Worm (Caenorhabditis elegans) whole organism, L1 larva: ENCODE results near the gene rpl-23.

Experiments
- C16A3.4 ChIP-seq: fragments of 150-350 bp; optimal IDR thresholded peaks from 2 replicates; lab custom pipeline; 2014; ENCODE audit warnings: missing biosample characterization, missing genetic modification characterization
- Y116A8C.19 ChIP-seq: sonication (generic microtip); optimal IDR thresholded peaks from 2 replicates; lab custom pipeline; 2016; ENCODE audit warnings: missing compliant biosample characterization, missing genetic modification characterization, borderline replicate concordance
- aha-1 ChIP-seq: fragments of 150-350 bp; optimal IDR thresholded peaks from 2 replicates; lab custom pipeline; 2014; ENCODE audit warnings: missing biosample characterization, missing genetic modification characterization
- alr-1 ChIP-seq: fragments of 200-800 bp; sonication (Bioruptor generic); optimal IDR thresholded peaks from 2 replicates; lab custom pipeline; 2018; ENCODE audit warnings: borderline replicate concordance, mild to moderate bottlenecking, missing genetic modification characterization, missing compliant biosample characterization
- aly-2 ChIP-seq: fragments of 150-350 bp; optimal IDR thresholded peaks from 2 replicates; lab custom pipeline; 2014; ENCODE audit warnings: missing biosample characterization, missing genetic modification characterization
- blmp-1 ChIP-seq: fragments of 150-350 bp; optimal IDR thresholded peaks from 2 replicates; lab custom pipeline; 2014; ENCODE audit warnings: missing biosample characterization, missing genetic modification characterization
- ceh-8 ChIP-seq: fragments of 200-800 bp; sonication (Bioruptor generic); optimal IDR thresholded peaks from 2 replicates; lab custom pipeline; 2018; ENCODE audit warnings: mild to moderate bottlenecking, missing genetic modification characterization, moderate library complexity, missing compliant biosample characterization
- ceh-82 ChIP-seq, 3 experiments: fragments of 150-350 bp in 1 of 3; sonication (generic microtip) in 2 of 3; optimal IDR thresholded peaks; 2 replicates each; lab custom pipeline; 2014 to 2017; ENCODE audit warnings: missing biosample characterization in 3 of 3, missing genetic modification characterization in 3 of 3
- ceh-88 ChIP-seq: fragments of 200-800 bp; sonication (Bioruptor generic); IDR thresholded peaks from 2 replicates; pipeline ENCODE4 v1.3.6; 2022; ENCODE audit warnings: missing genetic modification characterization, missing compliant biosample characterization
- ceh-90 ChIP-seq: sonication (generic microtip); optimal IDR thresholded peaks from 2 replicates; lab custom pipeline; 2016; ENCODE audit warnings: missing genetic modification characterization, missing compliant biosample characterization
- dpl-1 ChIP-seq, 3 experiments: fragments of 150-350 bp in 2 of 3; sonication (generic microtip) in 1 of 3; optimal IDR thresholded peaks; 2 replicates each; lab custom pipeline; 2014 to 2017; ENCODE audit warnings: missing biosample characterization in 3 of 3, missing genetic modification characterization in 3 of 3, missing genetic modification reagents in 3 of 3
- dsc-1 ChIP-seq: sonication (generic microtip); optimal IDR thresholded peaks from 2 replicates; lab custom pipeline; 2016; ENCODE audit warnings: mild to moderate bottlenecking, missing genetic modification characterization, missing compliant biosample characterization
- efl-1 ChIP-seq, 4 experiments: fragments of 150-350 bp; optimal IDR thresholded peaks in 3 of 4; peaks in 1 of 4; 1 replicate in 1 of 4; 2 replicates in 3 of 4; lab custom pipeline; 2014; ENCODE audit warnings: missing biosample characterization in 2 of 4, missing genetic modification characterization in 2 of 4, missing genetic modification reagents in 2 of 4
- efl-3 ChIP-seq: fragments of 200-800 bp; sonication (Bioruptor generic); optimal IDR thresholded peaks from 2 replicates; lab custom pipeline; 2018; ENCODE audit warnings: mild to moderate bottlenecking, missing genetic modification characterization, missing compliant biosample characterization
- egl-13 ChIP-seq: sonication (generic microtip); optimal IDR thresholded peaks from 2 replicates; lab custom pipeline; 2016; ENCODE audit warnings: missing genotype, missing genetic modification reagents, missing genetic modification characterization, missing compliant biosample characterization
- elt-3 ChIP-seq, 6 experiments: fragments of 150-350 bp in 1 of 6; sonication (generic microtip); optimal IDR thresholded peaks; 2 replicates each; lab custom pipeline; 2017 to 2018; ENCODE audit warnings: missing biosample characterization in 6 of 6, missing genetic modification characterization in 6 of 6, inconsistent platforms in 1 of 6
- ets-5 ChIP-seq: fragments of 200-800 bp; sonication (Bioruptor generic); IDR thresholded peaks from 2 replicates; pipeline ENCODE4 v1.3.6; 2022; ENCODE audit warnings: missing genetic modification characterization, missing compliant biosample characterization
- fkh-8 ChIP-seq: sonication (generic microtip); optimal IDR thresholded peaks from 2 replicates; lab custom pipeline; 2016; ENCODE audit warnings: mild to moderate bottlenecking, missing genetic modification characterization, missing compliant biosample characterization
- fos-1 ChIP-seq: fragments of 150-350 bp; optimal IDR thresholded peaks from 2 replicates; lab custom pipeline; 2014; ENCODE audit warnings: missing biosample characterization, missing genetic modification characterization
- grh-1 ChIP-seq: fragments of 200-800 bp; sonication (Bioruptor generic); IDR thresholded peaks from 2 replicates; pipeline ENCODE4 v1.3.6; 2022; ENCODE audit warnings: missing genetic modification reagents, missing genetic modification characterization, missing compliant biosample characterization
- hlh-17 ChIP-seq: fragments of 200-800 bp; sonication (Bioruptor generic); optimal IDR thresholded peaks from 2 replicates; lab custom pipeline; 2018; ENCODE audit warnings: missing genetic modification characterization, mild to moderate bottlenecking, missing compliant biosample characterization, moderate library complexity, borderline replicate concordance
- hlh-4 ChIP-seq: sonication (generic microtip); optimal IDR thresholded peaks from 2 replicates; lab custom pipeline; 2016; ENCODE audit warnings: mild to moderate bottlenecking, missing genetic modification characterization, missing compliant biosample characterization
- isw-1 ChIP-seq: fragments of 200-800 bp; sonication (Bioruptor generic); IDR thresholded peaks from 2 replicates; pipeline ENCODE4 v1.3.6; 2022; ENCODE audit warnings: missing genetic modification characterization, missing compliant biosample characterization
- lin-13 ChIP-seq: fragments of 150-350 bp; optimal IDR thresholded peaks from 2 replicates; lab custom pipeline; 2014; ENCODE audit warnings: missing biosample characterization, missing genetic modification reagents, missing genetic modification characterization
- lin-14 ChIP-seq: fragments of 200-800 bp; sonication (Bioruptor generic); optimal IDR thresholded peaks from 2 replicates; lab custom pipeline; 2018; ENCODE audit warnings: mild to moderate bottlenecking, missing genetic modification characterization, moderate library complexity, missing compliant biosample characterization
- lin-35 ChIP-seq, 2 experiments: fragments of 150-350 bp; optimal IDR thresholded peaks; 2 replicates each; lab custom pipeline; 2014; ENCODE audit warnings: missing biosample characterization in 2 of 2, missing genetic modification characterization in 2 of 2, missing genetic modification reagents in 2 of 2
- lir-3 ChIP-seq: sonication (generic microtip); optimal IDR thresholded peaks from 2 replicates; lab custom pipeline; 2016; ENCODE audit warnings: mild to moderate bottlenecking, missing genetic modification characterization, moderate library complexity, missing compliant biosample characterization; ENCODE audit not compliant: poor library complexity
- mep-1 ChIP-seq: fragments of 150-350 bp; optimal IDR thresholded peaks from 2 replicates; lab custom pipeline; 2014; ENCODE audit warnings: missing biosample characterization, missing genetic modification characterization
- nhr-11 ChIP-seq: fragments of 150-350 bp; optimal IDR thresholded peaks from 2 replicates; lab custom pipeline; 2014; ENCODE audit warnings: missing biosample characterization, missing genetic modification characterization
- nhr-12 ChIP-seq: sonication (generic microtip); optimal IDR thresholded peaks from 2 replicates; lab custom pipeline; 2017; ENCODE audit warnings: missing biosample characterization, missing genetic modification characterization
- nhr-19 ChIP-seq: fragments of 200-800 bp; sonication (Bioruptor generic); conservative IDR thresholded peaks from 2 replicates; pipeline ENCODE4 v1.3.6; 2022; ENCODE audit warnings: missing genetic modification characterization, missing compliant biosample characterization
- nhr-20 ChIP-seq: sonication (generic microtip); optimal IDR thresholded peaks from 2 replicates; lab custom pipeline; 2016; ENCODE audit warnings: mild to moderate bottlenecking, missing genetic modification characterization, missing compliant biosample characterization
- nhr-28 ChIP-seq: fragments of 150-350 bp; optimal IDR thresholded peaks from 2 replicates; lab custom pipeline; 2014; ENCODE audit warnings: missing biosample characterization, missing genetic modification characterization
- nhr-47 ChIP-seq: sonication (generic microtip); optimal IDR thresholded peaks from 2 replicates; lab custom pipeline; 2016; ENCODE audit warnings: mild to moderate bottlenecking, missing genetic modification characterization, moderate library complexity, missing compliant biosample characterization
- nhr-76 ChIP-seq: sonication (generic microtip); optimal IDR thresholded peaks from 2 replicates; lab custom pipeline; 2017; ENCODE audit warnings: missing biosample characterization, missing genetic modification characterization
- nhr-77 ChIP-seq: fragments of 150-350 bp; optimal IDR thresholded peaks from 2 replicates; lab custom pipeline; 2014; ENCODE audit warnings: missing biosample characterization, missing genetic modification characterization
- nhr-84 ChIP-seq: sonication (generic microtip); optimal IDR thresholded peaks from 2 replicates; lab custom pipeline; 2017; ENCODE audit warnings: missing biosample characterization, missing genetic modification characterization
- nhr-85 ChIP-seq: sonication (generic microtip); peaks from one replicate; lab custom pipeline; 2016; ENCODE audit warnings: missing genetic modification characterization, inconsistent platforms, missing compliant biosample characterization
- pax-3 ChIP-seq: fragments of 200-800 bp; sonication (Bioruptor generic); optimal IDR thresholded peaks from 2 replicates; lab custom pipeline; 2018; ENCODE audit warnings: mild to moderate bottlenecking, missing genetic modification characterization, moderate library complexity, missing compliant biosample characterization
- pqm-1 ChIP-seq: sonication (generic microtip); optimal IDR thresholded peaks from 3 replicates; lab custom pipeline; 2017; ENCODE audit warnings: missing biosample characterization, missing genetic modification characterization
- rnt-1 ChIP-seq: sonication (generic microtip); optimal IDR thresholded peaks from 2 replicates; lab custom pipeline; 2016; ENCODE audit warnings: mild to moderate bottlenecking, missing genetic modification characterization, moderate library complexity, missing compliant biosample characterization
- snu-23 ChIP-seq: sonication (generic microtip); optimal IDR thresholded peaks from 2 replicates; lab custom pipeline; 2016; ENCODE audit warnings: missing genetic modification characterization, missing compliant biosample characterization
- sox-4 ChIP-seq: sonication (generic microtip); optimal IDR thresholded peaks from 2 replicates; lab custom pipeline; 2016; ENCODE audit warnings: missing genetic modification characterization, missing compliant biosample characterization
- swsn-7 ChIP-seq: sonication (generic microtip); optimal IDR thresholded peaks from 2 replicates; lab custom pipeline; 2016; ENCODE audit warnings: missing genetic modification characterization, missing compliant biosample characterization
- tlp-1 ChIP-seq: fragments of 150-350 bp; optimal IDR thresholded peaks from 2 replicates; lab custom pipeline; 2014; ENCODE audit warnings: missing biosample characterization, missing genetic modification characterization
- unc-130 ChIP-seq: fragments of 150-350 bp; optimal IDR thresholded peaks from 2 replicates; lab custom pipeline; 2017; ENCODE audit warnings: missing biosample characterization, missing genetic modification characterization, inconsistent platforms
- unc-98 ChIP-seq: fragments of 200-800 bp; sonication (Bioruptor generic); IDR thresholded peaks from 2 replicates; pipeline ENCODE4 v1.3.6; 2022; ENCODE audit warnings: missing genetic modification characterization, missing compliant biosample characterization
- vab-15 ChIP-seq: sonication (generic microtip); optimal IDR thresholded peaks from 2 replicates; lab custom pipeline; 2017; ENCODE audit warnings: missing genotype, mild to moderate bottlenecking, missing genetic modification characterization, missing compliant biosample characterization
- xbp-1 ChIP-seq: sonication (generic microtip); optimal IDR thresholded peaks from 2 replicates; lab custom pipeline; 2016; ENCODE audit warnings: missing genetic modification characterization, missing compliant biosample characterization
- zag-1 ChIP-seq: fragments of 150-350 bp; optimal IDR thresholded peaks from 2 replicates; lab custom pipeline; 2014; ENCODE audit warnings: missing biosample characterization, missing genetic modification characterization
- zip-4 ChIP-seq: fragments of 200-800 bp; sonication (Bioruptor generic); optimal IDR thresholded peaks from 2 replicates; lab custom pipeline; 2018; ENCODE audit warnings: mild to moderate bottlenecking, missing genetic modification characterization, moderate library complexity, missing compliant biosample characterization
- ztf-11 ChIP-seq, 2 experiments: sonication (generic microtip); optimal IDR thresholded peaks; 2 replicates each; lab custom pipeline; 2016 to 2017; ENCODE audit warnings: missing genetic modification characterization in 2 of 2, missing biosample characterization in 1 of 2, missing compliant biosample characterization in 1 of 2
- ztf-4 ChIP-seq: fragments of 150-350 bp; optimal IDR thresholded peaks from 2 replicates; lab custom pipeline; 2014; ENCODE audit warnings: missing biosample characterization, missing genetic modification characterization

rpl-23 gene

DNA sequence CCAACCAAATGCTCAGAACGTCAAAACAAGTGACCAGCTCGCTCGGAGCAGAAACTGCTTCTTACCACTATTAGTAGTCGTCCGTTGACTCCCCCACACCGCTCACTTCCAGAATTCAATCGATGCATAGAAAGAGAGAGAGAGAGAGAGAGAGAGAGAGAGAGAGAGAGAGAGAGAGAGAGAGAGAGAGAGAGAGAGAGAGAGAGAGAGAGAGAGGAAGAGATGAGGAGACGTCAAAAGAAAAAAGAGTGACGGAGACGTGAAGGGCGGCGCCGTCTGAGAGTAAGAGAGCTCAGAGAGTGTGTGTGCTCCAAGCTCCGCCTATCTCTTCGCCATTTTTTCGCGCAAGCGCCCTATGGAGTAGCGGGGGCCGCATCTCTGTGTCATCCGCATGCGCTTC is 49.3 kb upstream of the rpl-23 start, which contains the start of gene ida-1 (continued):
- TF ChIP-seq mep-1 (tag; lab: Kevin White, UChicago), result peak; percentile 28
- TF ChIP-seq pax-3, result peak; percentile 75
- TF ChIP-seq C16A3.4 (tag; lab: Kevin White, UChicago), result no peak
- TF ChIP-seq tlp-1 (tag; lab: Kevin White, UChicago), result no peak
- no peak for TF ChIP-seq ceh-90 (tag; lab: Kevin White, UChicago)
- TF ChIP-seq lin-14 (GFP tag; lab: Kevin White, UChicago), result peak; percentile 89
- no peak for TF ChIP-seq egl-13 (tag; lab: Kevin White, UChicago)
- TF ChIP-seq nhr-85 (tag; lab: Kevin White, UChicago), result no peak
- no peak for TF ChIP-seq grh-1
- no peak for TF ChIP-seq ztf-4 (tag; lab: Kevin White, UChicago)
- TF ChIP-seq vab-15 (tag; lab: Kevin White, UChicago), result no peak
- no peak for TF ChIP-seq alr-1 (tag; lab: Kevin White, UChicago)
- no peak for TF ChIP-seq blmp-1 (tag; lab: Kevin White, UChicago)
- TF ChIP-seq ceh-88 (GFP tag; lab: Robert Waterston, UW), result no peak
- no peak for TF ChIP-seq zag-1 (tag; lab: Kevin White, UChicago)
- TF ChIP-seq nhr-47 (tag; lab: Kevin White, UChicago), result no peak
- TF ChIP-seq hlh-4 (tag; lab: Kevin White, UChicago), result no peak
- no peak for TF ChIP-seq aha-1 (tag; lab: Kevin White, UChicago)
- TF ChIP-seq fos-1 (tag; lab: Kevin White, UChicago), result no peak
- TF ChIP-seq sox-4 (tag; lab: Kevin White, UChicago), result no peak
- TF ChIP-seq elt-3 (tag; optimal IDR thresholded peaks at IDR 0.05; lab: Kevin White, UChicago), result no peak
- TF ChIP-seq swsn-7 (tag; lab: Kevin White, UChicago), result no peak
- no peak for TF ChIP-seq nhr-77 (tag; lab: Kevin White, UChicago)
- no peak for TF ChIP-seq ets-5 (GFP tag; lab: Robert Waterston, UW)
- TF ChIP-seq hlh-17, result no peak
- no peak for TF ChIP-seq pqm-1 (tag; lab: Kevin White, UChicago)
- no peak for TF ChIP-seq nhr-20 (tag; lab: Kevin White, UChicago)
- TF ChIP-seq efl-3 (GFP tag; lab: Kevin White, UChicago), result no peak
- peak in 1 of 2 experiments; percentile 54 for TF ChIP-seq lin-35 (GFP tag; optimal IDR thresholded peaks at IDR 0.05; lab: Kevin White, UChicago)
- no peak for TF ChIP-seq unc-130 (tag; lab: Kevin White, UChicago)
- TF ChIP-seq dsc-1, result no peak
- TF ChIP-seq Y116A8C.19, result no peak
- TF ChIP-seq nhr-76 (tag; lab: Kevin White, UChicago), result no peak
- peak; percentile 45 for TF ChIP-seq isw-1 (GFP tag; lab: Robert Waterston, UW)
- TF ChIP-seq zip-4 (GFP tag; lab: Kevin White, UChicago), result no peak
- peak; percentile 39 for TF ChIP-seq nhr-19 (GFP tag; lab: Robert Waterston, UW)
- TF ChIP-seq ceh-8, result peak; percentile 60
- peak; percentile 12 for TF ChIP-seq nhr-11
- no peak for TF ChIP-seq xbp-1 (tag; lab: Kevin White, UChicago)
- no peak for TF ChIP-seq snu-23 (GFP tag; lab: Kevin White, UChicago)
- TF ChIP-seq aly-2 (tag; lab: Kevin White, UChicago), result no peak
- TF ChIP-seq nhr-12 (tag; lab: Kevin White, UChicago), result no peak
- no peak for TF ChIP-seq lir-3 (tag; lab: Kevin White, UChicago)
- peak; percentile 47 to 71 for TF ChIP-seq efl-1 (optimal IDR thresholded peaks at IDR 0.05; lab: Kevin White, UChicago)
- TF ChIP-seq efl-1 (GFP tag; optimal IDR thresholded peaks at IDR 0.05 in 1 of 2; lab: Kevin White, UChicago), result peak in 1 of 2 experiments; percentile 1
- TF ChIP-seq rnt-1, result no peak
- TF ChIP-seq unc-98 (GFP tag; lab: Robert Waterston, UW), result no peak
- peak; percentile 90 for TF ChIP-seq fkh-8 (tag; lab: Kevin White, UChicago)
- TF ChIP-seq ztf-11 (tag; optimal IDR thresholded peaks at IDR 0.05; lab: Kevin White, UChicago), result no peak
- no peak for TF ChIP-seq nhr-28 (tag; lab: Kevin White, UChicago)
- no peak for TF ChIP-seq nhr-84
- peak in 2 of 3 experiments; percentile 53 to 66 for TF ChIP-seq ceh-82 (tag; optimal IDR thresholded peaks at IDR 0.05; lab: Kevin White, UChicago)
- peak in 1 of 3 experiments; percentile 4 for TF ChIP-seq dpl-1 (GFP tag; optimal IDR thresholded peaks at IDR 0.05; lab: Kevin White, UChicago)
- peak; percentile 6 for TF ChIP-seq lin-13
